Fruit fly (Drosophila melanogaster) whole organism, embryonic: ENCODE data around the gene Lst8.

ENCODE experiments used
- Abd-B ChIP-seq: fragments of 200-800 bp; sonication (Bioruptor generic); optimal IDR thresholded peaks from 2 replicates; lab custom pipeline; 2018; ENCODE audit warnings: missing biosample characterization, mild to moderate bottlenecking, missing genetic modification characterization, moderate library complexity
- Atf-2 ChIP-seq: fragments of 200-800 bp; sonication (Bioruptor generic); optimal IDR thresholded peaks from 2 replicates; lab custom pipeline; 2016; ENCODE audit warnings: missing biosample characterization, missing genetic modification characterization
- CG10274 ChIP-seq: fragments of 200-800 bp; sonication (Bioruptor generic); optimal IDR thresholded peaks from 3 replicates; lab custom pipeline; 2017; ENCODE audit warnings: missing biosample characterization, mild to moderate bottlenecking, missing genetic modification characterization
- CG10979 ChIP-seq: fragments of 200-800 bp; sonication (Bioruptor generic); optimal IDR thresholded peaks from 2 replicates; lab custom pipeline; 2018; ENCODE audit warnings: missing biosample characterization, mild to moderate bottlenecking, missing genetic modification characterization, moderate library complexity
- CG11504 ChIP-seq: fragments of 200-800 bp; sonication (Bioruptor generic); optimal IDR thresholded peaks from 3 replicates; lab custom pipeline; 2019; ENCODE audit warnings: missing biosample characterization, mild to moderate bottlenecking, missing genetic modification characterization, moderate library complexity
- CG12219 ChIP-seq: fragments of 200-800 bp; sonication (Bioruptor generic); optimal IDR thresholded peaks from 3 replicates; lab custom pipeline; 2018; ENCODE audit warnings: missing biosample characterization, mild to moderate bottlenecking, missing genetic modification characterization
- CG12769 ChIP-seq: fragments of 200-800 bp; sonication (Bioruptor generic); optimal IDR thresholded peaks from 2 replicates; lab custom pipeline; 2019; ENCODE audit warnings: missing biosample characterization, mild to moderate bottlenecking, missing genetic modification characterization, moderate library complexity
- CG13296 ChIP-seq: fragments of 200-800 bp; sonication (Bioruptor generic); optimal IDR thresholded peaks from 3 replicates; lab custom pipeline; 2018; ENCODE audit warnings: missing biosample characterization, mild to moderate bottlenecking, missing genetic modification characterization
- CG15269 ChIP-seq: fragments of 200-800 bp; sonication (Bioruptor generic); optimal IDR thresholded peaks from 2 replicates; lab custom pipeline; 2018; ENCODE audit warnings: missing biosample characterization, mild to moderate bottlenecking, missing genetic modification characterization, moderate library complexity
- CG1647 ChIP-seq: fragments of 200-800 bp; sonication (Bioruptor generic); optimal IDR thresholded peaks from 3 replicates; lab custom pipeline; 2016; ENCODE audit warnings: missing biosample characterization, missing genetic modification characterization
- CG17829 ChIP-seq: fragments of 200-800 bp; optimal IDR thresholded peaks from 2 replicates; lab custom pipeline; 2019; ENCODE audit warnings: missing biosample characterization, mild to moderate bottlenecking, missing genetic modification characterization, moderate library complexity
- CG18599 ChIP-seq: fragments of 200-800 bp; sonication (Bioruptor generic); optimal IDR thresholded peaks from 3 replicates; lab custom pipeline; 2017; ENCODE audit warnings: missing biosample characterization, missing genetic modification characterization, mild to moderate bottlenecking, moderate library complexity, missing genetic modification reagents
- CG18619 ChIP-seq: fragments of 200-800 bp; sonication (Bioruptor generic); optimal IDR thresholded peaks from 3 replicates; lab custom pipeline; 2017; ENCODE audit warnings: missing biosample characterization, mild to moderate bottlenecking, missing genetic modification characterization
- CG3065 ChIP-seq: fragments of 200-800 bp; sonication (Bioruptor generic); optimal IDR thresholded peaks from 2 replicates; lab custom pipeline; 2016; ENCODE audit warnings: missing biosample characterization, missing genetic modification characterization
- CG32532 ChIP-seq: fragments of 200-800 bp; sonication (Bioruptor generic); IDR thresholded peaks from 2 replicates; pipeline ENCODE4 v1.3.6; 2022; ENCODE audit warnings: missing biosample characterization, missing genetic modification characterization
- CG3281 ChIP-seq: fragments of 200-800 bp; sonication (Bioruptor generic); optimal IDR thresholded peaks from 3 replicates; lab custom pipeline; 2017; ENCODE audit warnings: missing biosample characterization, mild to moderate bottlenecking, missing genetic modification characterization
- CG4404 ChIP-seq: fragments of 200-800 bp; sonication (Bioruptor generic); IDR thresholded peaks from 2 replicates; pipeline ENCODE4 v1.3.6; 2022; ENCODE audit warnings: missing biosample characterization, missing genetic modification characterization
- CG6854 ChIP-seq: fragments of 200-800 bp; sonication (Bioruptor generic); optimal IDR thresholded peaks from 3 replicates; lab custom pipeline; 2017; ENCODE audit warnings: missing biosample characterization, mild to moderate bottlenecking, missing genetic modification characterization
- CG7987 ChIP-seq: fragments of 200-800 bp; sonication (Bioruptor generic); optimal IDR thresholded peaks from 2 replicates; lab custom pipeline; 2018; ENCODE audit warnings: missing biosample characterization, mild to moderate bottlenecking, missing genetic modification characterization, moderate library complexity
- Fer1 ChIP-seq: fragments of 200-800 bp; sonication (Bioruptor generic); optimal IDR thresholded peaks from 2 replicates; lab custom pipeline; 2017; ENCODE audit warnings: missing biosample characterization, mild to moderate bottlenecking, missing genetic modification characterization
- HLH3B ChIP-seq: fragments of 200-800 bp; sonication (Bioruptor generic); IDR thresholded peaks from 2 replicates; pipeline ENCODE4 v1.3.6; 2022; ENCODE audit warnings: missing biosample characterization, missing genetic modification characterization
- HmgZ ChIP-seq: fragments of 200-800 bp; sonication (Bioruptor generic); optimal IDR thresholded peaks from 2 replicates; lab custom pipeline; 2018; ENCODE audit warnings: missing biosample characterization, mild to moderate bottlenecking, missing genetic modification characterization
- Hr3 ChIP-seq: fragments of 200-800 bp; sonication (Bioruptor generic); optimal IDR thresholded peaks from 3 replicates; lab custom pipeline; 2016; ENCODE audit warnings: missing biosample characterization, missing genetic modification characterization
- Oaz ChIP-seq: fragments of 200-800 bp; sonication (Bioruptor generic); IDR thresholded peaks from 2 replicates; pipeline ENCODE4 v1.3.6; 2022; ENCODE audit warnings: missing biosample characterization, missing genetic modification characterization
- Oli ChIP-seq: fragments of 200-800 bp; sonication (Bioruptor generic); optimal IDR thresholded peaks from 2 replicates; lab custom pipeline; 2018; ENCODE audit warnings: missing biosample characterization, mild to moderate bottlenecking, missing genetic modification characterization, moderate library complexity
- Optix ChIP-seq: fragments of 200-800 bp; sonication (Bioruptor generic); IDR thresholded peaks from 3 replicates; pipeline ENCODE4 v1.3.6; 2022; ENCODE audit warnings: missing biosample characterization, missing genetic modification characterization
- Pdp1 ChIP-seq, 2 experiments: fragments of 200-800 bp; sonication (Bioruptor generic); optimal IDR thresholded peaks; 3 replicates each; lab custom pipeline; 2016; ENCODE audit warnings: missing biosample characterization in 2 of 2, missing genetic modification characterization in 2 of 2, mild to moderate bottlenecking in 1 of 2, moderate library complexity in 1 of 2
- ab ChIP-seq: fragments of 200-800 bp; sonication (Bioruptor generic); optimal IDR thresholded peaks from 2 replicates; lab custom pipeline; 2016; ENCODE audit warnings: missing biosample characterization, missing genetic modification characterization
- ash1 ChIP-seq: fragments of 200-800 bp; sonication (Bioruptor generic); optimal IDR thresholded peaks from 2 replicates; lab custom pipeline; 2018; ENCODE audit warnings: missing biosample characterization, mild to moderate bottlenecking, missing genetic modification characterization
- cato ChIP-seq: fragments of 200-800 bp; sonication (Bioruptor generic); optimal IDR thresholded peaks from 2 replicates; lab custom pipeline; 2016; ENCODE audit warnings: missing biosample characterization, missing genetic modification characterization, borderline replicate concordance
- caup ChIP-seq: fragments of 200-800 bp; sonication (Bioruptor generic); optimal IDR thresholded peaks from 3 replicates; lab custom pipeline; 2017; ENCODE audit warnings: missing biosample characterization, mild to moderate bottlenecking, missing genetic modification characterization, moderate library complexity; ENCODE audit not compliant: severe bottlenecking
- chif ChIP-seq, 2 experiments: fragments of 200-800 bp; sonication (Bioruptor generic); optimal IDR thresholded peaks; 3 replicates each; lab custom pipeline; 2016; ENCODE audit warnings: missing biosample characterization in 2 of 2, missing genetic modification characterization in 2 of 2
- crc ChIP-seq: fragments of 200-800 bp; sonication (Bioruptor generic); optimal IDR thresholded peaks from 2 replicates; lab custom pipeline; 2016; ENCODE audit warnings: missing biosample characterization, missing genetic modification characterization
- dm ChIP-seq: fragments of 200-800 bp; sonication (Bioruptor generic); optimal IDR thresholded peaks from 3 replicates; lab custom pipeline; 2016; ENCODE audit warnings: missing biosample characterization, missing genetic modification characterization
- dmrt99B ChIP-seq: fragments of 200-800 bp; sonication (Bioruptor generic); optimal IDR thresholded peaks from 2 replicates; lab custom pipeline; 2018; ENCODE audit warnings: missing biosample characterization, mild to moderate bottlenecking, missing genetic modification characterization, moderate library complexity
- fd96Cb ChIP-seq: fragments of 200-800 bp; sonication (Bioruptor generic); optimal IDR thresholded peaks from 2 replicates; lab custom pipeline; 2018; ENCODE audit warnings: missing biosample characterization, mild to moderate bottlenecking, missing genetic modification characterization, moderate library complexity
- gsb-n ChIP-seq: fragments of 200-800 bp; sonication (Bioruptor generic); optimal IDR thresholded peaks from 3 replicates; lab custom pipeline; 2018; ENCODE audit warnings: missing biosample characterization, mild to moderate bottlenecking, missing genetic modification characterization
- hbn ChIP-seq: fragments of 200-800 bp; sonication (Bioruptor generic); IDR thresholded peaks from 2 replicates; pipeline ENCODE4 v1.3.6; 2022; ENCODE audit warnings: missing biosample characterization, missing genetic modification characterization; ENCODE audit not compliant: partially characterized antibody
- jigr1 ChIP-seq: fragments of 200-800 bp; sonication (Bioruptor generic); IDR thresholded peaks from 3 replicates; pipeline ENCODE4 v1.3.6; 2022; ENCODE audit warnings: missing biosample characterization, missing genetic modification characterization
- lilli ChIP-seq: fragments of 200-800 bp; sonication (Bioruptor generic); optimal IDR thresholded peaks from 3 replicates; lab custom pipeline; 2016; ENCODE audit warnings: missing biosample characterization, missing genetic modification characterization
- mam ChIP-seq: fragments of 200-800 bp; sonication (Bioruptor generic); optimal IDR thresholded peaks from 3 replicates; lab custom pipeline; 2016; ENCODE audit warnings: missing biosample characterization, missing genetic modification characterization
- pb ChIP-seq: fragments of 200-800 bp; sonication (Bioruptor generic); optimal IDR thresholded peaks from 3 replicates; lab custom pipeline; 2016; ENCODE audit warnings: missing biosample characterization, missing genetic modification characterization
- pnt ChIP-seq: fragments of 200-800 bp; sonication (Bioruptor generic); optimal IDR thresholded peaks from 3 replicates; lab custom pipeline; 2016; ENCODE audit warnings: missing biosample characterization, missing genetic modification characterization
- prd ChIP-seq, 3 experiments: fragments of >200 bp in 2 of 3; fragments of 200-800 bp in 1 of 3; sonication (Bioruptor generic) in 1 of 3; optimal IDR thresholded peaks in 2 of 3; IDR thresholded peaks in 1 of 3; 2 replicates in 2 of 3; 3 replicates in 1 of 3; pipeline versions ENCODE4 v1.3.6 to Lab custom; 2017 to 2022; ENCODE audit warnings: missing biosample characterization in 1 of 3, missing genetic modification characterization in 1 of 3
- seq ChIP-seq: fragments of 200-800 bp; sonication (Bioruptor generic); IDR thresholded peaks from 2 replicates; pipeline ENCODE4 v1.3.6; 2022; ENCODE audit warnings: missing biosample characterization, missing genetic modification characterization
- shn ChIP-seq: fragments of 200-800 bp; sonication (Bioruptor generic); optimal IDR thresholded peaks from 3 replicates; lab custom pipeline; 2016; ENCODE audit warnings: missing biosample characterization, missing genetic modification characterization
- sisA ChIP-seq: fragments of 200-800 bp; sonication (Bioruptor generic); IDR thresholded peaks from 2 replicates; pipeline ENCODE4 v1.3.6; 2022; ENCODE audit warnings: missing biosample characterization, missing genetic modification characterization
- unpg ChIP-seq: fragments of 200-800 bp; sonication (Bioruptor generic); optimal IDR thresholded peaks from 3 replicates; lab custom pipeline; 2018; ENCODE audit warnings: missing biosample characterization, mild to moderate bottlenecking, missing genetic modification characterization, moderate library complexity
- vvl ChIP-seq: fragments of 200-800 bp; sonication (Bioruptor generic); IDR thresholded peaks from 2 replicates; pipeline ENCODE4 v1.3.6; 2022; ENCODE audit warnings: missing biosample characterization, missing genetic modification characterization
- zen2 ChIP-seq: fragments of 200-800 bp; sonication (Bioruptor generic); IDR thresholded peaks from 3 replicates; pipeline ENCODE4 v1.3.6; 2022; ENCODE audit warnings: missing biosample characterization, missing genetic modification characterization; ENCODE audit not compliant: partially characterized antibody

The Lst8 gene

dm6 chrX:9587881-9588280 is 17.9 kb downstream of the Lst8 start (continued):
- TF ChIP-seq dmrt99B (tag; lab: Kevin White, UChicago) (peak; percentile 13), CG15269 (peak; percentile 39), mam (peak; percentile 15), Fer1 (GFP tag; lab: Kevin White, UChicago) (peak; percentile 11), shn (GFP tag; lab: Kevin White, UChicago) (peak; percentile 1), fd96Cb (no peak), HmgZ (tag; lab: Kevin White, UChicago) (no peak), zen2 (GFP tag; lab: Robert Waterston, UW) (no peak), sisA (GFP tag; lab: Robert Waterston, UW) (peak; percentile 32), CG3065 (GFP tag; lab: Kevin White, UChicago) (no peak), CG4404 (GFP tag; lab: Robert Waterston, UW) (no peak), pnt (GFP tag; lab: Kevin White, UChicago) (no peak), caup (no peak), ash1 (GFP tag; lab: Kevin White, UChicago) (no peak), pb (peak; percentile 13), CG10979 (tag; lab: Kevin White, UChicago) (no peak), CG10274 (GFP tag; lab: Kevin White, UChicago) (peak; percentile 90), CG1647 (no peak), hbn (GFP tag; lab: Robert Waterston, UW) (no peak), CG12219 (GFP tag; lab: Kevin White, UChicago) (no peak), CG7987 (GFP tag; lab: Kevin White, UChicago) (no peak), Abd-B (GFP tag; lab: Kevin White, UChicago) (peak; percentile 50), Hr3 (GFP tag; lab: Kevin White, UChicago) (no peak), chif (GFP tag; optimal IDR thresholded peaks at IDR 0.05; lab: Kevin White, UChicago) (no peak), CG11504 (tag; lab: Kevin White, UChicago) (peak; percentile 33), CG6854 (no peak), unpg (GFP tag; lab: Kevin White, UChicago) (peak; percentile 4), jigr1 (no peak), CG18619 (no peak), CG3281 (GFP tag; lab: Kevin White, UChicago) (no peak), CG13296 (GFP tag; lab: Kevin White, UChicago) (peak; percentile 13), Oli (tag; lab: Kevin White, UChicago) (peak; percentile 16), CG32532 (GFP tag; lab: Robert Waterston, UW) (peak; percentile 38), Pdp1 (GFP tag; optimal IDR thresholded peaks at IDR 0.05; lab: Kevin White, UChicago) (peak; percentile 16 to 40), lilli (GFP tag; lab: Kevin White, UChicago) (peak; percentile 38), dm (no peak), crc (no peak), Atf-2 (no peak), vvl (GFP tag; lab: Robert Waterston, UW) (peak; percentile 64), cato (GFP tag; lab: Kevin White, UChicago) (no peak), HLH3B (GFP tag; lab: Robert Waterston, UW) (no peak), CG12769 (tag; lab: Kevin White, UChicago) (peak; percentile 14), ab (GFP tag; lab: Kevin White, UChicago) (no peak), prd (optimal IDR thresholded peaks at IDR 0.05; lab: Kevin White, UChicago) (no peak), prd (GFP tag; IDR thresholded peaks at IDR 0.05; lab: Robert Waterston, UW) (0 out of 3 replicates have a peak, but pooled peaks have one; percentile 4), Oaz (GFP tag; lab: Robert Waterston, UW) (no peak), Optix (GFP tag; lab: Robert Waterston, UW) (no peak), gsb-n (no peak), CG18599 (GFP tag; lab: Kevin White, UChicago) (peak; percentile 1), seq (GFP tag; lab: Robert Waterston, UW) (no peak), CG17829 (no peak)
